Fruit fly (Drosophila melanogaster): ENCODE results near the gene CG17819.

DNA sequence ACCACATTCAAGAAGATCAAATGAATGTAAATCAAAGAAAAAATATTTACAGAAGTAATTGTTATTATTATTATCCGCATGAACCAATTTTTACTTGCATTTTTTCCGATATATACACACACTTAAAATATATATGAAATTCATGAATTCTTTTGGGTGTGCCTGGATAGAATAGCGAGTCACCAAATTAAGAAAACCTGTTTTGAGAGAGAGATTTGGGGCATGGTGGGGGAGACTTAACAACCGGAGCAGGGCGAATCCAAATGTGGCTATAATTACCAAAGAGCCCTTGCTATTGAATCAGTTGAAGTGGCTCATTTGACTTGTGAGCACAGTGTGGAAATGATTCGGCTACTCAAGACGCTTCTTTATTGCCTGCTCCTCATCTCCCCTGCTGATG is 28.1 kb upstream of the CG17819 start, which contains the start of gene Qsox2:
- TF ChIP-seq CG8478 (optimal IDR thresholded peaks at IDR 0.05) (no peak), CTCF (optimal IDR thresholded peaks at IDR 0.05) (no peak)

Data from S2 (cell line).